Worm (Caenorhabditis elegans): ENCODE results near the gene C25G4.8.

Gene C25G4.8

DNA sequence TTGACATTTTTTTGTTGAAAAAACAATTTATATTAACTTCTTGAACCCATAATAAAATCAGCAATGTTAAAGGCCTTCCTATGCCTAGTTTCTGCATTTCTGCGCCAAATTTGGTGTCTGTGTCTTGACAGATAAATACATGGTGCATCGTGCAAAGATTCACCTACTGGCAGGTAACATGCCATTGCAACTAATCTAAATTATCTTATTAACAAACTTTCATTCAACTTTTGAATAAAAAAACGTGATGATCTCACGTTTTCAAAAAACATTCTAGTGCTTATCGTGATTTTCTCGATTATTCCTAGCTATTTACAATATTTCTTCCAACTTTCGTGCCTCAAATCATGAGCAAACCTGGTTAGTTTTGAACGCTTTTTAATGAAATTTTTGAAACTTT lies 6.7 kb downstream of the C25G4.8 start, which contains the start of gene C25G4.7:
C25G4.7 (plus strand) TSS at position 301 of the 400 bp plus-strand sequence.
- TF ChIP-seq unc-42 (tag; optimal IDR thresholded peaks at IDR 0.05) (no peak), ceh-22 (tag; optimal IDR thresholded peaks at IDR 0.05) (no peak), ceh-24 (tag; optimal IDR thresholded peaks at IDR 0.05) (no peak), nhr-232 (tag; optimal IDR thresholded peaks at IDR 0.05) (no peak), hlh-30 (tag; optimal IDR thresholded peaks at IDR 0.05; ENCODE audit: insufficient read depth) (no peak)

- TF ChIP-seq fkh-10 (GFP tag; optimal IDR thresholded peaks at IDR 0.05) = no peak
- no peak for TF ChIP-seq mec-3 (tag; optimal IDR thresholded peaks at IDR 0.05; ENCODE audit: borderline replicate concordance)
- TF ChIP-seq ceh-19 (GFP tag; optimal IDR thresholded peaks at IDR 0.05) = no peak
- no peak for TF ChIP-seq nhr-232 (tag; optimal IDR thresholded peaks at IDR 0.05)
- no peak for TF ChIP-seq ceh-9 (tag; optimal IDR thresholded peaks at IDR 0.05)
- TF ChIP-seq fkh-6 (tag; optimal IDR thresholded peaks at IDR 0.05) = no peak
- TF ChIP-seq dmd-4 (tag; optimal IDR thresholded peaks at IDR 0.05; ENCODE audit: borderline replicate concordance) = no peak
- no peak for TF ChIP-seq syd-9 (tag; optimal IDR thresholded peaks at IDR 0.05)
- no peak for TF ChIP-seq nfya-1 (tag; optimal IDR thresholded peaks at IDR 0.05)
- no peak for TF ChIP-seq hlh-30 (tag; optimal IDR thresholded peaks at IDR 0.05; ENCODE audit: insufficient read depth)
- TF ChIP-seq hlh-6 (tag; optimal IDR thresholded peaks at IDR 0.05) = no peak
- no peak for TF ChIP-seq ceh-2 (tag; optimal IDR thresholded peaks at IDR 0.05)
- no peak for TF ChIP-seq ceh-30 (tag; optimal IDR thresholded peaks at IDR 0.05)
- TF ChIP-seq eyg-1 (tag; optimal IDR thresholded peaks at IDR 0.05) = no peak
- TF ChIP-seq sdc-2 (tag; optimal IDR thresholded peaks at IDR 0.05) = no peak
- no peak for TF ChIP-seq ztf-16 (tag; optimal IDR thresholded peaks at IDR 0.05)
- TF ChIP-seq ceh-45 (GFP tag; IDR thresholded peaks at IDR 0.05) = no peak
- TF ChIP-seq tbx-7 (tag; optimal IDR thresholded peaks at IDR 0.05) = no peak
- no peak for TF ChIP-seq elt-4 (tag; optimal IDR thresholded peaks at IDR 0.05)
- no peak for TF ChIP-seq ceh-22 (tag; optimal IDR thresholded peaks at IDR 0.05)
Measured at ce11 chrIV:12454750-12455149, 8.5 kb downstream of the C25G4.8 start, which contains the start of gene smz-1. TSS of gene smz-1 (plus strand) at chrIV:12455050.

DNA sequence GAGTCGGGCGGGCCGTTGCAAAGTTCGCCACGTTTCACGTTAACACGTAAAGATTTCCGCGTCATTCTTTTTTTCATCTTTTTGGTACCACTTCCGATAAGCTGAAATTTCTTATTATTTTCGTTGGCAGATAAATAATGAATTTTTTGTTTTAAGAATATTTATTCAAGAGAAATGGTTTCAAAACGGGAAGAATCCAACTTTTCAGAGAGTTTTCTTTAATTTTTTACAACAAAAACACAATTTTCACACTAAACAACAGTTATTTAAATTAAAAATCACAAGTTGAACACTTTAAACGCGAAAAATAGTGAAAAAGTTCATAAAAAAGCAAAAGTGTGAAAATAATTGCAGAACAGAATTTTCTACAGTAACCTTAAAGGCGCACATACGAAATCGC lies 9.2 kb downstream of the C25G4.8 start, which contains the start of gene spe-44:
spe-44 (minus strand) TSS at position 101 of the 400 bp plus-strand sequence.
- TF ChIP-seq unc-42 (tag; optimal IDR thresholded peaks at IDR 0.05) = no peak
- no peak for TF ChIP-seq sox-4 (tag; optimal IDR thresholded peaks at IDR 0.05)
- TF ChIP-seq pag-3 (tag; optimal IDR thresholded peaks at IDR 0.05; ENCODE audit: borderline replicate concordance) = no peak
- TF ChIP-seq ceh-18 (tag; optimal IDR thresholded peaks at IDR 0.05) = no peak
- TF ChIP-seq ttx-3 (tag; optimal IDR thresholded peaks at IDR 0.05) = no peak
- no peak for TF ChIP-seq ceh-9 (tag; optimal IDR thresholded peaks at IDR 0.05)
- TF ChIP-seq ceh-2 (tag; optimal IDR thresholded peaks at IDR 0.05) = no peak
- TF ChIP-seq Y22D7AL.16 (tag; optimal IDR thresholded peaks at IDR 0.05) = no peak
- TF ChIP-seq lin-11 (tag; optimal IDR thresholded peaks at IDR 0.05) = no peak
- TF ChIP-seq fkh-10 (GFP tag; optimal IDR thresholded peaks at IDR 0.05) = no peak
- TF ChIP-seq ceh-14 (tag; optimal IDR thresholded peaks at IDR 0.05) = no peak
- TF ChIP-seq hlh-8 (tag; optimal IDR thresholded peaks at IDR 0.05) = no peak
- TF ChIP-seq pha-2 (tag; optimal IDR thresholded peaks at IDR 0.05) = no peak
- TF ChIP-seq hlh-13 (GFP tag; optimal IDR thresholded peaks at IDR 0.05) = no peak
- TF ChIP-seq T23F11.4 (GFP tag; optimal IDR thresholded peaks at IDR 0.05) = no peak
- TF ChIP-seq dve-1 (tag; optimal IDR thresholded peaks at IDR 0.05) = no peak
- no peak for TF ChIP-seq ceh-22 (tag; optimal IDR thresholded peaks at IDR 0.05)
- TF ChIP-seq ets-4 (tag; optimal IDR thresholded peaks at IDR 0.05) = no peak
- TF ChIP-seq che-1 (tag; optimal IDR thresholded peaks at IDR 0.05) = no peak
- TF ChIP-seq rnt-1 (tag; optimal IDR thresholded peaks at IDR 0.05) = no peak
